Fruit fly (Drosophila melanogaster) whole organism, adult: Measurements from ENCODE around the gene CG33648.

Experiments
- CG11617 ChIP-seq: fragments of 200-800 bp; sonication (Bioruptor generic); optimal IDR thresholded peaks from 2 replicates; lab custom pipeline; 2017; ENCODE audit warnings: mild to moderate bottlenecking, missing biosample characterization, missing genetic modification reagents, missing genetic modification characterization
- CG12768 ChIP-seq: fragments of 200-800 bp; sonication (Bioruptor generic); optimal IDR thresholded peaks from 2 replicates; lab custom pipeline; 2017; ENCODE audit warnings: missing biosample characterization, missing genetic modification characterization, mild to moderate bottlenecking, moderate library complexity, missing genetic modification reagents
- CG14711 ChIP-seq: fragments of 200-800 bp; sonication (Bioruptor generic); optimal IDR thresholded peaks from 2 replicates; lab custom pipeline; 2018; ENCODE audit warnings: missing biosample characterization, mild to moderate bottlenecking, missing genetic modification characterization, moderate library complexity
- CG1620 ChIP-seq: fragments of 200-800 bp; sonication (Bioruptor generic); optimal IDR thresholded peaks from 2 replicates; lab custom pipeline; 2016; ENCODE audit warnings: missing biosample characterization, missing genetic modification characterization
- CG33017 ChIP-seq: fragments of 200-800 bp; sonication (Bioruptor generic); optimal IDR thresholded peaks from 2 replicates; lab custom pipeline; 2018; ENCODE audit warnings: missing biosample characterization, mild to moderate bottlenecking, missing genetic modification characterization, moderate library complexity
- CG7045 ChIP-seq: fragments of 200-800 bp; sonication (Bioruptor generic); optimal IDR thresholded peaks from 2 replicates; lab custom pipeline; 2017; ENCODE audit warnings: missing biosample characterization, mild to moderate bottlenecking, missing genetic modification characterization
- CG7101 ChIP-seq: fragments of 200-800 bp; sonication (Bioruptor generic); optimal IDR thresholded peaks from 2 replicates; lab custom pipeline; 2018; ENCODE audit warnings: missing biosample characterization, mild to moderate bottlenecking, missing genetic modification characterization, moderate library complexity
- Clk ChIP-seq: fragments of 200-800 bp; sonication (Bioruptor generic); optimal IDR thresholded peaks from 2 replicates; lab custom pipeline; 2017; ENCODE audit warnings: missing biosample characterization, missing genetic modification characterization
- Crg-1 ChIP-seq: fragments of 200-800 bp; sonication (Bioruptor generic); optimal IDR thresholded peaks from 2 replicates; lab custom pipeline; 2016; ENCODE audit warnings: missing biosample characterization, missing genetic modification characterization
- Hr96 ChIP-seq: fragments of 200-800 bp; sonication (Bioruptor generic); optimal IDR thresholded peaks from 2 replicates; lab custom pipeline; 2016; ENCODE audit warnings: missing biosample characterization, missing genetic modification characterization
- Mnt ChIP-seq: fragments of 200-800 bp; sonication (Bioruptor generic); optimal IDR thresholded peaks from 2 replicates; lab custom pipeline; 2016; ENCODE audit warnings: missing biosample characterization, mild to moderate bottlenecking, missing genetic modification characterization
- bab1 ChIP-seq: fragments of 200-800 bp; sonication (Bioruptor generic); optimal IDR thresholded peaks from 3 replicates; lab custom pipeline; 2019; ENCODE audit warnings: missing biosample characterization, mild to moderate bottlenecking, missing genetic modification characterization, moderate library complexity
- cic ChIP-seq: fragments of 200-800 bp; sonication (Bioruptor generic); optimal IDR thresholded peaks from 2 replicates; lab custom pipeline; 2017; ENCODE audit warnings: missing biosample characterization, mild to moderate bottlenecking, missing genetic modification characterization, moderate library complexity
- cnc ChIP-seq, 2 experiments: fragments of >200 bp; optimal IDR thresholded peaks; 2 replicates each; lab custom pipeline; 2017
- kay ChIP-seq: fragments of 200-800 bp; sonication (Bioruptor generic); peaks from one replicate; lab custom pipeline; 2016; ENCODE audit warnings: missing biosample characterization, missing genetic modification characterization, borderline replicate concordance
- ovo ChIP-seq: fragments of 200-800 bp; sonication (Bioruptor generic); optimal IDR thresholded peaks from 2 replicates; lab custom pipeline; 2016; ENCODE audit warnings: missing biosample characterization, missing genetic modification characterization
- pad ChIP-seq: fragments of 200-800 bp; sonication (Bioruptor generic); optimal IDR thresholded peaks from 3 replicates; lab custom pipeline; 2017; ENCODE audit warnings: missing biosample characterization, missing genetic modification characterization, mild to moderate bottlenecking, moderate library complexity, missing genetic modification reagents
- tj ChIP-seq: fragments of 200-800 bp; sonication (Bioruptor generic); optimal IDR thresholded peaks from 3 replicates; lab custom pipeline; 2017; ENCODE audit warnings: missing biosample characterization, mild to moderate bottlenecking, missing genetic modification characterization, moderate library complexity
- toe ChIP-seq: fragments of 200-800 bp; sonication (Bioruptor generic); optimal IDR thresholded peaks from 2 replicates; lab custom pipeline; 2016; ENCODE audit warnings: missing biosample characterization, missing genetic modification characterization

The CG33648 gene

DNA sequence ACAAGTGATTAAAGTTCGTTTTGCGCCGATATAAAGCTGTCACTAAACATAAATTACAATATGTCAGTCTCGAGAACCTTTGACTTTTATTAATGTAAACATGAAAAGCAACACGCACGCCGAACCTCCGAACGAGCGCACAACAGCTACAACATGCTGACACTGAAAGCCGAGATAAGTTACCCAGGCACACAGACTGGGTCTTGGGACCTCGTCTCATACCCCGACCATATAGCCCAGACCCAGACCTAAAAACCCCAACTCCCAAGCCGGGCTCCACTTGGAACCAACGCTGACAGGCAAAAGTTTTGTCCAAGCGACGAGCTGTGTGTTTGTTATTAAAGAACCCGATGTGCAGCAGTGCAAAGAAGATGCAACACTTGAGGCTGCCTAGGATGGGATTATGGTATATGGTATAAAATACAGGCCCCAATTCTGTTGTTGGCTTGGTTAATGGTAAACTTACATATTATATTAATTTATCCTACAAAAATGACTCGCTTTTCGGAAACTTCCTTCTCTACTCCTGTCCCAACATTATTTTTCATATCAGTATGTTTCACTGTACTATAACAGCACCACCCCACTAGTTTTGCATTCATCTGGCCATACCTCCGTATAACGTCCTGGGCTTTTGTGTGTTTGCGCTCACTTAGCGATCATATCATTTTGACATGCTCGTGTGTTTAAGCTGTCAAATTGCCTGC lies 5.0 kb downstream of the CG33648 start:
- TF ChIP-seq tj (GFP tag; lab: Kevin White, UChicago): no peak
- no peak for TF ChIP-seq CG11617 (GFP tag; lab: Kevin White, UChicago)
- no peak for TF ChIP-seq bab1
- TF ChIP-seq CG33017 (tag; lab: Kevin White, UChicago): no peak
- TF ChIP-seq Hr96 (GFP tag; lab: Kevin White, UChicago): no peak
- TF ChIP-seq CG1620 (GFP tag; lab: Kevin White, UChicago): no peak
- no peak for TF ChIP-seq CG12768
- no peak for TF ChIP-seq Clk (GFP tag; lab: Kevin White, UChicago)
- TF ChIP-seq CG14711: no peak
- TF ChIP-seq toe (GFP tag; lab: Kevin White, UChicago): no peak
- no peak for TF ChIP-seq CG7045 (GFP tag; lab: Kevin White, UChicago)
- TF ChIP-seq ovo: no peak
- no peak for TF ChIP-seq kay (GFP tag; lab: Kevin White, UChicago)
- no peak for TF ChIP-seq Crg-1
- no peak for TF ChIP-seq cic (GFP tag; lab: Kevin White, UChicago)

DNA sequence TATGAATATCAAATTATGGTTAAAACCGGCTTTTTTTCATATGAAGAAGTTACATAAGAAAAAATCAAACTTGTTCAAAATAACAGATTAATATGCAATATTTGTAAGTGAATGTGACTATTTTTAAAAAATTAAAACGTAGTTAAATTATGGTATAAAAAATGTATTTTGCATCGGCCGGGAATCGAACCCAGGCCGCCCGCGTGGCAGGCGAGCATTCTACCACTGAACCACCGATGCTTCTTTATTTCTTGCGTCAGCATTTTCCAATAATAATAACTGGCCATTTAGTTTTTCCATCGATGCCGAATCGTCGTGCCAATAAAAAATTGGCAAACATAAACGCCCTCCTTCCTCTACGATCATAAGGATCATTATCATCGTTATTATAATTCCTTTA lies 6.6 kb downstream of the CG33648 start:
- TF ChIP-seq tj (GFP tag; lab: Kevin White, UChicago): no peak
- TF ChIP-seq CG11617 (GFP tag; lab: Kevin White, UChicago): no peak
- TF ChIP-seq pad (GFP tag; lab: Kevin White, UChicago): no peak
- TF ChIP-seq CG12768: no peak
- no peak for TF ChIP-seq kay (GFP tag; lab: Kevin White, UChicago)
- no peak for TF ChIP-seq Mnt (GFP tag; lab: Kevin White, UChicago)
- no peak for TF ChIP-seq toe (GFP tag; lab: Kevin White, UChicago)
- TF ChIP-seq ovo: no peak
- TF ChIP-seq cic (GFP tag; lab: Kevin White, UChicago): no peak
- TF ChIP-seq CG7101 (tag; lab: Kevin White, UChicago): no peak

DNA sequence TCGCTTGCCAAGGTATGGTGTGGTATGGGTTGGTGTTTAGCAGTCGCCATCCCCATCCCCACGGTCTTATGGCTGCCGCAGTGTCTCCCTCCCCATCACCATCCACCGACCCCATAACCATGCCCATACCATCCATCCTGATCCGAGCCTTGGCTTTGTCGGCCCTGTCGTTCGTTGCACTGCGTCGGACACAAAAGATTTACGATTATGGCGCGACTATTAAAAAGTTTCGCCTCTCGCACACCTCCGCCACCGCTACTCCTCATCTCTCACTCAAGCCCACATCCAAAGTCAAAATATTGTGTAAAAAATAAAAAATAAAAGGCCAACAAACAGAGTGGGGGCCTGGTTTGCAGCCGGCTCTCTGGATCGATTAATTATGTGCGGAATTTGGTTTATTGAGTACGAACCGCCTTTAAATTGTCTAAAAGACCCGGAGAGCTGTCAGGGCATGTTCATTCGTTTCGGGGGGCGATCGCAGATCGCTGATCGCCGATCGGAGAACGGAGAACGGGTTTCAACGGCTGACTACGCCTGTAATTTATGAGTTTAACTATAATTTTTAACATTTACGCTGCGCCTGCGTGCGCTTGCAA lies 7.3 kb downstream of the CG33648 start:
- no peak for TF ChIP-seq pad (GFP tag; lab: Kevin White, UChicago)
- TF ChIP-seq cic (GFP tag; lab: Kevin White, UChicago): no peak
- no peak for TF ChIP-seq Hr96 (GFP tag; lab: Kevin White, UChicago)
- no peak for TF ChIP-seq CG12768
- no peak for TF ChIP-seq tj (GFP tag; lab: Kevin White, UChicago)
- no peak for TF ChIP-seq cnc (optimal IDR thresholded peaks at IDR 0.05; lab: Kevin White, UChicago)

DNA sequence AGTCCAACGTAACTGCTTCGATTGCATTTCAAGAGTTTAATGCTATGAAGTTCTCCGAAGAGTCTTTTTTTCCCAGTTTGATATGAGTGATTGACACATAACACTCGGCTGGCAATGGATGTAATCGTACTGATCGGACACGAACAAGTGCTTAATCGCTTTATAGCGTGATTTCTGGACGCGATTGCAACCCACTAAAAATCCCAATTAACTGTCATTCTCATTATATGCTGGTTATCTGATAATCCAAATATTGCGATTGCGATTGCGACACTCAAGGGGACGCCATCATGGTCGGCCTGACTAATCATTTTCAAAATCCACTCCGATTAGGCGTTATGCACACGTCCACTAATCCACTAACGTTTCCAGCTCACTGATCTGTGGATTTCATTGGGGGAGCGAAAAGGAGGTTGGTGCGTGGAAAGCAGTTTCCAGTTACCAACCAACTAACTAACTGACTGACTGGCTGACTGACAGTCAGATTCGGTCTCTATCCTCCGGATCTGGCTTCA lies 8.8 kb downstream of the CG33648 start:
- TF ChIP-seq CG14711 (no peak), Hr96 (GFP tag; lab: Kevin White, UChicago) (no peak), cnc (optimal IDR thresholded peaks at IDR 0.05; lab: Kevin White, UChicago) (no peak), CG7101 (tag; lab: Kevin White, UChicago) (no peak), ovo (no peak), cic (GFP tag; lab: Kevin White, UChicago) (no peak), CG33017 (tag; lab: Kevin White, UChicago) (no peak), CG12768 (no peak), Mnt (GFP tag; lab: Kevin White, UChicago) (no peak), kay (GFP tag; lab: Kevin White, UChicago) (no peak), CG7045 (GFP tag; lab: Kevin White, UChicago) (no peak), toe (GFP tag; lab: Kevin White, UChicago) (no peak)

DNA sequence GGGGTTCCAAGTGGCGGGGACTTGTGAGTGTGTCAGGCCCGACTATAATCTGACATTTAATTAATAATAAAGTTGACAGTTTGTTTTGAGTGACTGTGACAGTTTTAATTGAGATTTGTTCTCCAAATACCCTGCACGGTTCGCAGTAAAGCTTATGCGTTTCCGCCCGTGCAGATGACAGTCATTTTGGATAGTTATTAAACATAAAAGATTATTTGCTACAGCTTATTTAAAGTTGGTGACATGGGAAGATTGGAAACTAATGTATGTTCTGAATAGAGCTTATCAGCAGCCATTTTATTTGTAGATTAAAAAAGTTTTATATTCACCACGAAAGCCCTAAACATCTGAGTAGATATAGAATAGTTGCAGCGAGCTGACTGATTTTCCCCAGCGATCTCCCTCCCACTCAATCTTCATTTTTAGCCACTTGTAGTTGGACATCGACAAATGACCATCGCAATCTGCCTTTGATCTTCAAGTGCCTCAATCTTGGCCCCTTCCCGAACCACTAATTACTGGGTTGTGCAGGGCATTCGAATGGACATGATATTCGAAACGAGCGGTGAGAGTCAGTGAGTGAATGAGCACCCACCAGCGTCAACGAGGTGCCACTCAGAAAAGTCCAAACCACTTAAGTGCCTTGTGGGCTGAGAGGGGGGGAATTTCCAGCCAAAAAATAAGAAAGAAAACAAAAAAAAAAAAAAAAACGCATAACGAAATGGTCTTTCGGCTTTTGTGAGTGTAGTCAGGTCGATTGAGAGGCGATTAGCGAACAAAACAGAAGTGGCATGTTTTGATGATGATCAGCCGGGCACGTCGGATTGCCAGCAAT lies 9.5 kb downstream of the CG33648 start:
- TF ChIP-seq toe (GFP tag; lab: Kevin White, UChicago) (no peak), Crg-1 (no peak), CG7045 (GFP tag; lab: Kevin White, UChicago) (no peak), kay (GFP tag; lab: Kevin White, UChicago) (no peak), cic (GFP tag; lab: Kevin White, UChicago) (no peak)

DNA sequence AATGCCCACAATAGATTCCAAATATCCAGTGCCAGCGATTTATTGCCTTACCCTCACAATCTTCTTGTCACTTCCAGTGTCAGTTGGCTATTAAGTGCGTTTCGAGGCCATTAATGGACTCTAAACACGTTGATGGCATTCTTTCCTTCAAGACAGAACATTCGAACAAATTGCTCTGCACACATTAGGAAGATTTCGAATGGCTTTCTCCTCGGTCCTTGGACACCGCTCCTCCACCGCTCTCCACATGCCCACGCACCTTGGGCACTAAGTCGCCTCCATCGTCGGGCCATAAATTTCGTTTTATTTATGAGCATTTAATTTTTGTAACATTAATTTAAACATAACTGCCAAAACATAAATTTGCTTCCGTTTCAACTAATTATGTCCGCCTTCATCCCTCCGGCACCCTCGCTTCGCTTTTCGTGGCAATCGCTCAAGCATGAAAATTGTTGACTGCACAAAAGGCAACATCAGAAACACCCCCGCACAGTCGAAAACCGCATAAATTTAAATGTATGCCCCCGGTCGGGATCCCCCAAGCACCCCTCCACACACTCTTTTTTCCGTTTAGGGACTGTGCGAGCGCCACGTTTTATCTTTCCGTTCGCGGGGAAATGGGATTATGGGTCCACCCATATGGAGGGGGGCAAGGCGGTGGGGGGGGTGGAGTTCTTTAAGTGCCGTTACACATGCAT lies 12.8 kb downstream of the CG33648 start:
- TF ChIP-seq CG11617 (GFP tag; lab: Kevin White, UChicago): no peak
- no peak for TF ChIP-seq tj (GFP tag; lab: Kevin White, UChicago)
- TF ChIP-seq ovo: no peak
- no peak for TF ChIP-seq CG7045 (GFP tag; lab: Kevin White, UChicago)
- TF ChIP-seq CG33017 (tag; lab: Kevin White, UChicago): no peak
- TF ChIP-seq cnc (optimal IDR thresholded peaks at IDR 0.05; lab: Kevin White, UChicago): no peak
- TF ChIP-seq Clk (GFP tag; lab: Kevin White, UChicago): no peak
- TF ChIP-seq CG14711: no peak
- TF ChIP-seq Crg-1: no peak
- TF ChIP-seq toe (GFP tag; lab: Kevin White, UChicago): no peak
- no peak for TF ChIP-seq CG12768
- TF ChIP-seq CG1620 (GFP tag; lab: Kevin White, UChicago): no peak
- no peak for TF ChIP-seq bab1
- no peak for TF ChIP-seq CG7101 (tag; lab: Kevin White, UChicago)
